Fruit fly (Drosophila melanogaster) ovary, adult (tissue): ENCODE measurements around the gene Muted.

Source experiments
- CG17801 ChIP-seq: fragments of 200-800 bp; optimal IDR thresholded peaks from 2 replicates; lab custom pipeline; 2019; ENCODE audit warnings: missing biosample characterization, mild to moderate bottlenecking, missing genetic modification characterization, moderate library complexity; ENCODE audit not compliant: partially characterized antibody

Gene Muted

DNA sequence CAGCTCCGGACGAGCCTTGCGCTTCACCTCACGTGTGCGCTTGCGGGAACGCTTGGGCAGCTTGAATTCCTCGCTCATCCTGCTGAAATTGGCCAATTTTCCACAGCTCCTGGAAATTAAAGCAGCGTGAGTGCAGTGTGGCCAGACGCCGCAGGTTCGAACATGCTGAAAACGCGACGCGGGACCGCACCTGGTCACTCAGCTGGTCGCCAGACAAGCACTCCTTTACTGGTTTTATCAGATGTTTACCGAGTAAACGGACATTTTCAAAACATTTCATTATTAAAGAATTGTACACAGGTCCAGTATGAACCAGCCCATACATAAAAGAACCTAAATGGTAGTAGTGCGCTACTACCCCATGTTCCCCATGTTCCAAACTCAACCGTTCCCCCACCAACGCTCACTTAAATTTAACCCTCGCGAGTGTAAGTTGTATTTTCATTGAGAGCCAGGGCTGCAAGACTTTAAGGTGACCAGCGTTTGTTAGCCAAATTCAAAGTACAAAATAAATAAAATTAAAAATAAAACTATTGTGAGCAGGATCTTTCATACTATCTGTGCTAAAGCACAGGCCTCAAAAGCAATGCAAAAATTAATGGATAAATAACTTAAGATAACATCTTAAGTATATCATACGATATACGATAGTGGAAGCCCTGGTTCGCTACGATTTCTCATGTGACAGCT, at the start of gene Muted, which contains the start of the genes JMJD6 and CG7071:
Gene Muted (plus strand): TSS at position 403 of the 690 bp plus-strand sequence.
Gene JMJD6 (minus strand): TSS at position 154 of the 690 bp plus-strand sequence.
Gene CG7071 (plus strand): TSS at position 403 of the 690 bp plus-strand sequence.
- peak; percentile 82 for TF ChIP-seq CG17801 (GFP tag; lab: Kevin White, UChicago)

DNA sequence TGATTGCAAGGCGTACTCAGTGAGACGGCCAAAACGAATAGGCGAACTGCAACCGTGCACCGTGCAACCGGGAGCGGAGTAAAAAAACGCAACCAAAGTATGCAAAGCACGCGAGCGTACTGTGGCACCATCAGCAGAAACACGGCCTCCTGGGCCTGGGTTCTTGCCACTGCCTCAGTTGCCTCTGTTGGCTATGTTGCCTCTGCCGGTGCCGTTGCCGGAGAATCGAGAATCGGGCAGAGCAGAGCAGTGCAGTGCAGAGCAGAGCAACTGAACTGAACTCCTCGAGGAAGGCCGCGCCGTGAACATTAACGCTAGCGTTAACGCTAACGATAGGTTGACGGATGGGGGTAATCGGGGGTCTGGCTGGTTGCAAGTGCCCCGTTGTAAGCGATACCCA, 38.4 kb upstream of the Muted start, which contains the start of gene CG34377:
Gene CG34377 (minus strand): TSS at position 101 of the 400 bp plus-strand sequence.
- TF ChIP-seq CG17801 (GFP tag; lab: Kevin White, UChicago): no peak

dm6 chr3R:22324736-22325135, 37.7 kb upstream of the Muted start:
- TF ChIP-seq CG17801 (GFP tag; lab: Kevin White, UChicago): no peak

DNA sequence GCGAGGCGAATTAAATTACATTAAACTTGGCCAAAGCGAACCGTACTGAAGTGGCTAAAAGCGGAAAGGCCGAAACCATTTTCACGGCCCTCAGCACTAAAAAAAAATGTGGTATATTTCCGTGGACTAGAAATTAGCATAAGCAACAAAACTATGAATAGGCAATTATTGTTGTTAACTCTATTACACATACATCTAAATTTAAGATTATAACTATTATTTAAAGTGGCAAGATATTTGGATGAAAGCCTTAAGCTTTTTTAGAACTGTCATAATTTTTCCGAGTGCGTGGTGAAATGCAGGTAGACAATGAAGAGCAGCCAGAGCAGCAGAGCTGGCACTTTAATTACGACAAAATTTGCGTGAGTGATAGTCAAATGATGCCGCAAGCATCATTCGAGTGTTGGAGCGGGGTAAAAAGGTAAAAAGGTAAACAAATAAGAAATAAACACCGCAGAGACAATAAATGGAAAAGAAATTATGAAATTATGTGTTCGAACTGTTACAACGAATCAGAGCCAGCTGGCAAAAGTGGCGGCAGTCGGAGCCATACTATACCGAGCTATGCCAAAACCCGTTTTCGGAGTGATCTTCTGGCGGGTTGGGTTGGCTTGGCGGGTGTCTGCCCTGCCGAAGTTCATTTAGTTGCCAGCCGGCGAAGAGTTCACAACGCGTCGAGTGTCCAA, 33.6 kb upstream of the Muted start, which contains the start of gene CG7080:
Gene CG7080 (plus strand): TSS at position 636 of the 686 bp plus-strand sequence.
- no peak for TF ChIP-seq CG17801 (GFP tag; lab: Kevin White, UChicago)

- TF ChIP-seq CG17801 (GFP tag; lab: Kevin White, UChicago): no peak
Measured at dm6 chr3R:22330512-22331119, 31.8 kb upstream of the Muted start, which contains the start of gene CG33721. TSS of gene CG33721 (plus strand) at chr3R:22331069.

DNA sequence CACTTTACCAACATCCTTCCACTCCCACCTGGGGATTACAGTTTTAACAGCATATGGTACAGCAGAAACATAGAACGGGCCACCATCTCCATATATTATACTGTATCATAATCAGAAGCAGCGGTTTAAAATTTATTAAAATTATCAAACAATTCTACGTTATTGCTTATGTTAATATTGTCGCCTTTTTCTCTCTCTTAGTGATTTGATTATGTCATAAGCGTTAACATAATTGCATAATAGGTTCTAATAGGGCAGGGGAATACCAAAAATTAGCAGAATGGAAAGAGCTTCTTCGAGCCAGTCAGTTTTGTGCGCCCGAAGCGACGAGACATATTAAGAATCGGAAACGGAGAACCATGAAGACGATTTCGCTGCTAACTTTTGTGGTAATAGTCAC, 30.7 kb upstream of the Muted start, which contains the start of gene CG13862:
Gene CG13862 (plus strand): TSS at position 301 of the 400 bp plus-strand sequence.
- no peak for TF ChIP-seq CG17801 (GFP tag; lab: Kevin White, UChicago)

DNA sequence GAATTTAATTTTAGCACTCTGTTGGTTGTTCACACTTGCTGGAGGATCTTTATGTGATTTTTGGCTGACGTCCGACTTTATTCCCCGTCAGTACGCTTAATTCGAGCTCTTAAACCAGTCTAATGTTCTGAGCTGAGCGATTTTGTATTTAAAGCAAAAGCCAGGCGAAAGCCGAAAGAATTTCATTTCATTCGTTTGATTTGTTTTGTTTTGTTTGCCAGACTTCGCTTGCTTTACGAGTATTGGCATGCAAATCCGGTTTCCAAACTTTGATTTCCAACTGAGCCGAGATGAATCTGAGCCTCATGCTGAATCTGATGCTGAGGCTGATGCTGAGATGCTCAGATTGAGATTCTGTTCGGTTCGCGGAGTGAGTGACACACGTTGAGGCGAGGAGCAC, 28.4 kb upstream of the Muted start, which contains the start of gene CG5391:
Gene CG5391 (minus strand): TSS at position 101 of the 400 bp plus-strand sequence.
- TF ChIP-seq CG17801 (GFP tag; lab: Kevin White, UChicago): no peak

DNA sequence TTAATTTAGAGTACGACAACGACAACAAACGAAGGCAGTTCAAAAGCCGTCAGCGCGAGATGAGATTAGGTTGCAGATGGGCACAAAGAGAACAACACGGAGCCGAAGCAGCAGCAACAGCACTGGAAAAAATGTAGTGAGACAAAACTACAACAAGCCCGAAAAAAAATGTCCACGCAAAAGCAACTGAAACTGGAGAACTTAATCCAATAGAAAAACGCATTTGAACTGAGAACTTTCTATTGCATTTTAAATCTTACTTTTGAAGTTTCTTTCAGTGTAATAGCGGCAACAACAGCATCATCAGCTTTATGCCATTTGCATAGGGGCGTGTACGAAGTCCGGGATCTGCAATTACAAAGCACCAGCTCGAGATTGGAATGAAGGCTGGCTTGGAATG, 22.9 kb upstream of the Muted start:
- TF ChIP-seq CG17801 (GFP tag; lab: Kevin White, UChicago): no peak

dm6 chr3R:22340207-22340606, 22.2 kb upstream of the Muted start, which contains the start of gene CG5388:
TSS of gene CG5388 (minus strand) at chr3R:22340307.
- no peak for TF ChIP-seq CG17801 (GFP tag; lab: Kevin White, UChicago)

dm6 chr3R:22341652-22342051, 20.8 kb upstream of the Muted start:
- TF ChIP-seq CG17801 (GFP tag; lab: Kevin White, UChicago): no peak

DNA sequence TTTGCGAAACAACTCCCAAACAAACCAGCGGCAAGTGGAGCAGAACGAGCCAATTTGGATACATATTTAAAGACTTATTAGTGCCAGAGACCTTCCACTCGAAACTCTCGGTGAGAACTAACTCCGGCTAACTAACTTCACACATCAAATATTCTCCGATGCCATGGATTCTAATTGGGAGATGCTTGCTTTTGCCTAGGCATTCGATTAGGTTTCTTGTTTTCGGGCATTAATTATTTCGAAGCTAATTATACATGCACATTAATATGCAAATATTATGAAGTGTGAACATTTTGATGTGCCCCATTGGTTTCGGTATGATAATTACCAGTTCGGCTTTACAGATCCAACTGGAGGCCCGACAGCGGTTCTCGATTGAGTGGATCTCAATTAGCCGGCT, 20.3 kb upstream of the Muted start, which contains the start of gene CG5386:
Gene CG5386 (minus strand): TSS at position 101 of the 400 bp plus-strand sequence.
- TF ChIP-seq CG17801 (GFP tag; lab: Kevin White, UChicago): no peak

DNA sequence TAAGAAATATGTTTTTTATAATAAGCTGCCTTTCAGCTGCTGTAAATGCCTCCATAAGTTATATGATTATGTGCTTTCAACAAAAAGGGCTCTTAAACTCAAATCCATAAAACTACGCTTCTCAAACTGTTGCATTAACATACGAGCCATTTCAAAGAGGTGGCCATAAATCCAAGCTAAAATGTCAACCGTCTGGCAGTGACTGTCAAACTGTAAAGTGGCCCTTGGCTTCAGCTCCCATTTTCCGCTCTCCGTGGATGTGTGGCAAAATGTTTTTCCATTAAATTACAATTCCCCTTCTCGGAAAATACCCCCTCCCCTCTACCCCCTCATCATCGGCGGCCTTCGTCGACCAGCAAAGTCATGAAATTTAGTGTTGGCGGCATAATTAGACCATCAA, 19.7 kb upstream of the Muted start:
- TF ChIP-seq CG17801 (GFP tag; lab: Kevin White, UChicago): no peak

DNA sequence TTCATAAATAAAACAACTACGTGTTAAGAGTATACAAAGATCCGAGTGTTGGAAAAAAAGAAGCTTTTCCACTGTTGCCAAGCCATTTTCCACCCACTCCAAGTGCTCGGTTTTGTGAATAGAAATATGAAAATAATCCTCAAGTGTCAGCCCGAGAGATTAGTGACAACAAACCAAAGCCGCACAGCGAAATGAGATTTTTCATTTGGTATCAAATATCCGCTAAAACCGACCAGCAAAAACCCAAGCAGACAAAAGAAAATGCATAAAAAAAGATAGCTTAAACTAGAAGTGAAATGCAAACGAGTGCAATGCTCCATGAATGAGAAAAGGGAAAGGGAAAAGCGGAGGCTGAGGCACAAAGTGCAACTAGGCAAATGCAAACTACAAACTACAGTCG, 11.0 kb upstream of the Muted start, which contains the start of gene rdhB:
Gene rdhB (plus strand): TSS at position 301 of the 400 bp plus-strand sequence.
- TF ChIP-seq CG17801 (GFP tag; lab: Kevin White, UChicago): no peak
